Worm (Caenorhabditis elegans) whole organism, L3 larva: ENCODE data around the gene F49E11.2.

Experiments
- aly-2 ChIP-seq: fragments of 150-350 bp; optimal IDR thresholded peaks from 2 replicates; lab custom pipeline; 2014; ENCODE audit warnings: missing biosample characterization, missing genetic modification characterization
- nhr-43 ChIP-seq: sonication (generic microtip); optimal IDR thresholded peaks from 2 replicates; lab custom pipeline; 2016; ENCODE audit warnings: mild to moderate bottlenecking, missing genetic modification characterization, missing compliant biosample characterization; ENCODE audit not compliant: poor library complexity, severe bottlenecking

- no peak for TF ChIP-seq aly-2
- no peak for TF ChIP-seq nhr-43 (tag; lab: Kevin White, UChicago)
Measured at ce11 chrIV:13042091-13042490, 3.3 kb upstream of the F49E11.2 start, which contains the start of gene amt-2.
